Fruit fly (Drosophila melanogaster) whole organism, embryonic: ENCODE data around the gene Zir.

Experiments used
- Awh ChIP-seq: fragments of 200-800 bp; sonication (Bioruptor generic); IDR thresholded peaks from 2 replicates; pipeline ENCODE4, ENCODE4 v1.3.6; 2022; ENCODE audit warnings: missing biosample characterization, missing genetic modification characterization
- CG10543 ChIP-seq: fragments of 200-800 bp; sonication (Bioruptor generic); optimal IDR thresholded peaks from 3 replicates; lab custom pipeline; 2017; ENCODE audit warnings: missing biosample characterization, mild to moderate bottlenecking, missing genetic modification characterization, moderate library complexity
- CG11247 ChIP-seq: fragments of 200-800 bp; sonication (Bioruptor generic); IDR thresholded peaks from 2 replicates; pipeline ENCODE4 v1.3.6; 2022; ENCODE audit warnings: missing biosample characterization, missing genetic modification characterization
- CG12769 ChIP-seq: fragments of 200-800 bp; sonication (Bioruptor generic); optimal IDR thresholded peaks from 2 replicates; lab custom pipeline; 2019; ENCODE audit warnings: missing biosample characterization, mild to moderate bottlenecking, missing genetic modification characterization, moderate library complexity
- CG13296 ChIP-seq: fragments of 200-800 bp; sonication (Bioruptor generic); optimal IDR thresholded peaks from 3 replicates; lab custom pipeline; 2018; ENCODE audit warnings: missing biosample characterization, mild to moderate bottlenecking, missing genetic modification characterization
- CG13894 ChIP-seq: fragments of 200-800 bp; sonication (Bioruptor generic); optimal IDR thresholded peaks from 3 replicates; lab custom pipeline; 2018; ENCODE audit warnings: missing biosample characterization, mild to moderate bottlenecking, missing genetic modification characterization, moderate library complexity
- CG14710 ChIP-seq: fragments of 200-800 bp; sonication (Bioruptor generic); optimal IDR thresholded peaks from 3 replicates; lab custom pipeline; 2019; ENCODE audit warnings: missing biosample characterization, mild to moderate bottlenecking, missing genetic modification characterization, moderate library complexity
- CG15514 ChIP-seq: fragments of 200-800 bp; sonication (Bioruptor generic); optimal IDR thresholded peaks from 3 replicates; lab custom pipeline; 2017; ENCODE audit warnings: missing biosample characterization, missing genetic modification characterization, mild to moderate bottlenecking, moderate library complexity, missing genetic modification reagents
- CG17186 ChIP-seq: fragments of 200-800 bp; sonication (Bioruptor generic); optimal IDR thresholded peaks from 3 replicates; lab custom pipeline; 2017; ENCODE audit warnings: missing biosample characterization, missing genetic modification reagents, missing genetic modification characterization
- CG18599 ChIP-seq: fragments of 200-800 bp; sonication (Bioruptor generic); optimal IDR thresholded peaks from 3 replicates; lab custom pipeline; 2017; ENCODE audit warnings: missing biosample characterization, missing genetic modification characterization, mild to moderate bottlenecking, moderate library complexity, missing genetic modification reagents
- CG2678 ChIP-seq: fragments of 200-800 bp; sonication (Bioruptor generic); optimal IDR thresholded peaks from 3 replicates; lab custom pipeline; 2019; ENCODE audit warnings: missing biosample characterization, mild to moderate bottlenecking, missing genetic modification characterization, moderate library complexity
- CG3065 ChIP-seq: fragments of 200-800 bp; sonication (Bioruptor generic); optimal IDR thresholded peaks from 2 replicates; lab custom pipeline; 2016; ENCODE audit warnings: missing biosample characterization, missing genetic modification characterization
- CG34376 ChIP-seq: fragments of 200-800 bp; sonication (Bioruptor generic); optimal IDR thresholded peaks from 2 replicates; lab custom pipeline; 2018; ENCODE audit warnings: missing biosample characterization, mild to moderate bottlenecking, missing genetic modification characterization
- CG5180 ChIP-seq: fragments of 200-800 bp; sonication (Bioruptor generic); optimal IDR thresholded peaks from 3 replicates; lab custom pipeline; 2017; ENCODE audit warnings: missing biosample characterization, missing genetic modification characterization, mild to moderate bottlenecking, moderate library complexity, missing genetic modification reagents
- CG8290 ChIP-seq, 3 experiments: fragments of 200-800 bp; sonication (Bioruptor generic); optimal IDR thresholded peaks; 2 replicates each; lab custom pipeline; 2016 to 2019; ENCODE audit warnings: missing biosample characterization in 3 of 3, missing genetic modification characterization in 3 of 3, mild to moderate bottlenecking in 2 of 3, moderate library complexity in 1 of 3
- Dp ChIP-seq: fragments of 200-800 bp; sonication (Bioruptor generic); optimal IDR thresholded peaks from 2 replicates; lab custom pipeline; 2018; ENCODE audit warnings: missing biosample characterization, mild to moderate bottlenecking, missing genetic modification characterization, moderate library complexity
- Ets65A ChIP-seq: fragments of 200-800 bp; sonication (Bioruptor generic); peaks from one replicate; lab custom pipeline; 2016; ENCODE audit warnings: missing biosample characterization, missing genetic modification characterization
- Fer1 ChIP-seq: fragments of 200-800 bp; sonication (Bioruptor generic); optimal IDR thresholded peaks from 2 replicates; lab custom pipeline; 2017; ENCODE audit warnings: missing biosample characterization, mild to moderate bottlenecking, missing genetic modification characterization
- GATAe ChIP-seq: fragments of 200-800 bp; sonication (Bioruptor generic); conservative IDR thresholded peaks from 2 replicates; pipeline ENCODE4 v1.3.6; 2022; ENCODE audit warnings: missing biosample characterization, missing genetic modification characterization
- Hey ChIP-seq: fragments of 200-800 bp; sonication (Bioruptor generic); optimal IDR thresholded peaks from 3 replicates; lab custom pipeline; 2018; ENCODE audit warnings: missing biosample characterization, mild to moderate bottlenecking, missing genetic modification characterization
- Hmr ChIP-seq: fragments of 200-800 bp; sonication (Bioruptor generic); optimal IDR thresholded peaks from 3 replicates; lab custom pipeline; 2017; ENCODE audit warnings: mild to moderate bottlenecking, missing biosample characterization, missing genetic modification reagents, missing genetic modification characterization
- Med ChIP-seq: fragments of 200-800 bp; sonication (Bioruptor generic); peaks from one replicate; lab custom pipeline; 2016; ENCODE audit warnings: missing biosample characterization, missing genetic modification characterization, mild to moderate bottlenecking, inconsistent platforms, moderate library complexity
- Meics ChIP-seq: fragments of 200-800 bp; sonication (Bioruptor generic); optimal IDR thresholded peaks from 2 replicates; lab custom pipeline; 2017; ENCODE audit warnings: missing biosample characterization, mild to moderate bottlenecking, missing genetic modification characterization
- Pdp1 ChIP-seq, 2 experiments: fragments of 200-800 bp; sonication (Bioruptor generic); optimal IDR thresholded peaks; 3 replicates each; lab custom pipeline; 2016; ENCODE audit warnings: missing biosample characterization in 2 of 2, missing genetic modification characterization in 2 of 2, mild to moderate bottlenecking in 1 of 2, moderate library complexity in 1 of 2
- caup ChIP-seq: fragments of 200-800 bp; sonication (Bioruptor generic); optimal IDR thresholded peaks from 3 replicates; lab custom pipeline; 2017; ENCODE audit warnings: missing biosample characterization, mild to moderate bottlenecking, missing genetic modification characterization, moderate library complexity; ENCODE audit not compliant: severe bottlenecking
- chinmo ChIP-seq: fragments of 200-800 bp; sonication (Bioruptor generic); IDR thresholded peaks from 4 replicates; pipeline ENCODE4 v1.3.6; 2022; ENCODE audit warnings: missing biosample characterization, missing genetic modification characterization; ENCODE audit not compliant: partially characterized antibody
- ci ChIP-seq: fragments of 200-800 bp; sonication (Bioruptor generic); IDR thresholded peaks from 3 replicates; pipeline ENCODE4 v1.3.6; 2022; ENCODE audit warnings: missing biosample characterization, missing genetic modification characterization
- cwo ChIP-seq: fragments of 200-800 bp; sonication (Bioruptor generic); optimal IDR thresholded peaks from 3 replicates; lab custom pipeline; 2017; ENCODE audit warnings: missing biosample characterization, missing genetic modification characterization, mild to moderate bottlenecking, moderate library complexity, missing genetic modification reagents
- exex ChIP-seq: fragments of 200-800 bp; sonication (Bioruptor generic); optimal IDR thresholded peaks from 4 replicates; lab custom pipeline; 2018; ENCODE audit warnings: missing biosample characterization, mild to moderate bottlenecking, missing genetic modification characterization, moderate library complexity
- grn ChIP-seq: fragments of 200-800 bp; sonication (Bioruptor generic); optimal IDR thresholded peaks from 3 replicates; lab custom pipeline; 2017; ENCODE audit warnings: missing biosample characterization, missing genetic modification characterization
- lab ChIP-seq: fragments of 200-800 bp; sonication (Bioruptor generic); optimal IDR thresholded peaks from 3 replicates; lab custom pipeline; 2017; ENCODE audit warnings: missing biosample characterization, missing genetic modification characterization, mild to moderate bottlenecking, moderate library complexity, missing genetic modification reagents
- lbe ChIP-seq: fragments of 200-800 bp; sonication (Bioruptor generic); optimal IDR thresholded peaks from 2 replicates; lab custom pipeline; 2016; ENCODE audit warnings: missing biosample characterization, mild to moderate bottlenecking, missing genetic modification characterization
- mirr ChIP-seq: fragments of 200-800 bp; sonication (Bioruptor generic); optimal IDR thresholded peaks from 3 replicates; lab custom pipeline; 2018; ENCODE audit warnings: missing biosample characterization, mild to moderate bottlenecking, missing genetic modification characterization
- sens ChIP-seq: fragments of 200-800 bp; sonication (Bioruptor generic); peaks from one replicate; lab custom pipeline; 2016; ENCODE audit warnings: missing biosample characterization, missing genetic modification characterization
- sqz ChIP-seq: fragments of 200-800 bp; sonication (Bioruptor generic); optimal IDR thresholded peaks from 3 replicates; lab custom pipeline; 2018; ENCODE audit warnings: missing biosample characterization, mild to moderate bottlenecking, missing genetic modification characterization
- sug ChIP-seq: fragments of 200-800 bp; optimal IDR thresholded peaks from 2 replicates; lab custom pipeline; 2019; ENCODE audit warnings: missing biosample characterization, mild to moderate bottlenecking, missing genetic modification characterization, moderate library complexity
- tap ChIP-seq: fragments of 200-800 bp; optimal IDR thresholded peaks from 3 replicates; lab custom pipeline; 2019; ENCODE audit warnings: missing biosample characterization, mild to moderate bottlenecking, missing genetic modification characterization, moderate library complexity

The Zir gene

dm6 chr2L:139610-140009 lies 45.1 kb downstream of the Zir start:
- TF ChIP-seq Meics (GFP tag; lab: Kevin White, UChicago): peak; percentile 19
- TF ChIP-seq CG5180: peak; percentile 52
- peak; percentile 66 for TF ChIP-seq CG10543
- peak; percentile 69 for TF ChIP-seq mirr (GFP tag; lab: Kevin White, UChicago)
- TF ChIP-seq CG11247: no peak
- peak; percentile 79 for TF ChIP-seq CG34376 (GFP tag; lab: Kevin White, UChicago)
- TF ChIP-seq CG8290 (GFP tag; optimal IDR thresholded peaks at IDR 0.05; lab: Kevin White, UChicago): no peak
- peak in 1 of 2 experiments; percentile 34 for TF ChIP-seq CG8290 (tag; optimal IDR thresholded peaks at IDR 0.05; lab: Kevin White, UChicago)
- no peak for TF ChIP-seq Awh (GFP tag; lab: Robert Waterston, UW)
- TF ChIP-seq grn (GFP tag; lab: Kevin White, UChicago): peak; percentile 66
- peak; percentile 27 for TF ChIP-seq CG2678
- TF ChIP-seq Fer1 (GFP tag; lab: Kevin White, UChicago): peak; percentile 44
- TF ChIP-seq lab (GFP tag; lab: Kevin White, UChicago): peak; percentile 46
- TF ChIP-seq Hey (tag; lab: Kevin White, UChicago): peak; percentile 40
- peak; percentile 59 for TF ChIP-seq Med (GFP tag; lab: Kevin White, UChicago)
- TF ChIP-seq exex (tag; lab: Kevin White, UChicago): peak; percentile 72
- peak; percentile 41 for TF ChIP-seq Hmr (GFP tag; lab: Kevin White, UChicago)
- TF ChIP-seq CG18599 (GFP tag; lab: Kevin White, UChicago): peak; percentile 8
- peak; percentile 24 for TF ChIP-seq caup
- TF ChIP-seq cwo (GFP tag; lab: Kevin White, UChicago): peak; percentile 68
- peak; percentile 7 for TF ChIP-seq lbe (GFP tag; lab: Kevin White, UChicago)
- peak; percentile 94 for TF ChIP-seq sug (tag; lab: Kevin White, UChicago)
- TF ChIP-seq CG13296 (GFP tag; lab: Kevin White, UChicago): peak; percentile 40
- TF ChIP-seq CG15514 (GFP tag; lab: Kevin White, UChicago): peak; percentile 23
- TF ChIP-seq Dp (GFP tag; lab: Kevin White, UChicago): no peak
- peak; percentile 77 for TF ChIP-seq CG13894 (tag; lab: Kevin White, UChicago)
- TF ChIP-seq Pdp1 (GFP tag; optimal IDR thresholded peaks at IDR 0.05; lab: Kevin White, UChicago): peak in 1 of 2 experiments; percentile 82
- TF ChIP-seq Ets65A (GFP tag; lab: Kevin White, UChicago): no peak
- TF ChIP-seq chinmo: 0 out of 4 replicates have a peak, but pooled peaks have one; percentile 25
- TF ChIP-seq CG12769: peak; percentile 18
- TF ChIP-seq sqz (GFP tag; lab: Kevin White, UChicago): no peak
- peak; percentile 22 for TF ChIP-seq sens
- no peak for TF ChIP-seq CG3065 (GFP tag; lab: Kevin White, UChicago)
- TF ChIP-seq GATAe (GFP tag; lab: Robert Waterston, UW): 0 out of 2 replicates have a peak, but pooled peaks have one; percentile 26
- no peak for TF ChIP-seq tap (tag; lab: Kevin White, UChicago)
- TF ChIP-seq ci (GFP tag; lab: Robert Waterston, UW): peak; percentile 46; the same call in 1 of the 3 replicates
- TF ChIP-seq CG17186 (GFP tag; lab: Kevin White, UChicago): no peak

- peak; percentile 83 for TF ChIP-seq cwo (GFP tag; lab: Kevin White, UChicago)
- TF ChIP-seq CG14710: no peak
- TF ChIP-seq sug (tag; lab: Kevin White, UChicago): peak; percentile 38
- peak; percentile 72 for TF ChIP-seq exex (tag; lab: Kevin White, UChicago)
Observed at dm6 chr2L:140849-141248, 46.3 kb downstream of the Zir start, which contains the start of the genes CG31975 and ovm. CG31975 (minus strand) TSS chr2L:140992. ovm (minus strand) TSS chr2L:140992.
